Fruit fly (Drosophila melanogaster) whole organism, prepupa: ENCODE results near the gene CG9521.

ENCODE experiments used
- CG10631 ChIP-seq: fragments of 200-800 bp; sonication (Bioruptor generic); optimal IDR thresholded peaks from 2 replicates; lab custom pipeline; 2016; ENCODE audit warnings: missing biosample characterization, missing genetic modification characterization
- CG10669 ChIP-seq: fragments of 200-800 bp; sonication (Bioruptor generic); optimal IDR thresholded peaks from 3 replicates; lab custom pipeline; 2018; ENCODE audit warnings: missing biosample characterization, mild to moderate bottlenecking, missing genetic modification characterization, moderate library complexity
- CG11294 ChIP-seq: fragments of 200-800 bp; sonication (Bioruptor generic); IDR thresholded peaks from 2 replicates; pipeline ENCODE4 v1.3.6; 2022; ENCODE audit warnings: missing biosample characterization, missing genetic modification characterization
- CG11762 ChIP-seq: fragments of 200-800 bp; sonication (Bioruptor generic); optimal IDR thresholded peaks from 3 replicates; lab custom pipeline; 2016; ENCODE audit warnings: missing biosample characterization, missing genetic modification characterization; ENCODE audit not compliant: insufficient read depth
- CG11902 ChIP-seq: fragments of 200-800 bp; sonication (Bioruptor generic); optimal IDR thresholded peaks from 3 replicates; lab custom pipeline; 2016; ENCODE audit warnings: missing biosample characterization, missing genetic modification characterization
- CG1621 ChIP-seq: fragments of 200-800 bp; sonication (Bioruptor generic); optimal IDR thresholded peaks from 3 replicates; lab custom pipeline; 2018; ENCODE audit warnings: missing biosample characterization, mild to moderate bottlenecking, missing genetic modification characterization
- CG31627 ChIP-seq: fragments of 200-800 bp; sonication (Bioruptor generic); optimal IDR thresholded peaks from 3 replicates; lab custom pipeline; 2016; ENCODE audit warnings: missing biosample characterization, missing genetic modification characterization
- CG32006 ChIP-seq: fragments of 200-800 bp; sonication (Bioruptor generic); optimal IDR thresholded peaks from 3 replicates; lab custom pipeline; 2017; ENCODE audit warnings: missing biosample characterization, mild to moderate bottlenecking, missing genetic modification characterization
- CG34406 ChIP-seq: fragments of 200-800 bp; sonication (Bioruptor generic); optimal IDR thresholded peaks from 3 replicates; lab custom pipeline; 2016; ENCODE audit warnings: missing biosample characterization, missing genetic modification characterization
- CG3919 ChIP-seq: fragments of 200-800 bp; sonication (Bioruptor generic); optimal IDR thresholded peaks from 3 replicates; lab custom pipeline; 2016; ENCODE audit warnings: missing biosample characterization, missing genetic modification characterization
- CG4318 ChIP-seq: fragments of 200-800 bp; sonication (Bioruptor generic); optimal IDR thresholded peaks from 3 replicates; lab custom pipeline; 2017; ENCODE audit warnings: missing biosample characterization, mild to moderate bottlenecking, missing genetic modification characterization
- CG6163 ChIP-seq: fragments of 200-800 bp; sonication (Bioruptor generic); IDR thresholded peaks from 3 replicates; pipeline ENCODE4 v1.3.6; 2022; ENCODE audit warnings: missing biosample characterization, missing genetic modification characterization
- CG6276 ChIP-seq: fragments of 200-800 bp; sonication (Bioruptor generic); optimal IDR thresholded peaks from 2 replicates; lab custom pipeline; 2017; ENCODE audit warnings: missing biosample characterization, mild to moderate bottlenecking, missing genetic modification characterization
- CG6854 ChIP-seq: fragments of 200-800 bp; sonication (Bioruptor generic); optimal IDR thresholded peaks from 2 replicates; lab custom pipeline; 2017; ENCODE audit warnings: missing biosample characterization, mild to moderate bottlenecking, missing genetic modification characterization
- CG8119 ChIP-seq: fragments of 200-800 bp; sonication (Bioruptor generic); IDR thresholded peaks from 3 replicates; pipeline ENCODE4 v1.3.6; 2022; ENCODE audit warnings: missing biosample characterization, missing genetic modification characterization
- CG8319 ChIP-seq: fragments of 200-800 bp; sonication (Bioruptor generic); optimal IDR thresholded peaks from 3 replicates; lab custom pipeline; 2016; ENCODE audit warnings: missing biosample characterization, missing genetic modification characterization
- CG9139 ChIP-seq: fragments of 200-800 bp; sonication (Bioruptor generic); optimal IDR thresholded peaks from 3 replicates; lab custom pipeline; 2017; ENCODE audit warnings: missing biosample characterization, mild to moderate bottlenecking, missing genetic modification characterization
- Eip75B ChIP-seq: fragments of 200-800 bp; sonication (Bioruptor generic); optimal IDR thresholded peaks from 3 replicates; lab custom pipeline; 2016; ENCODE audit warnings: missing biosample characterization, missing genetic modification characterization
- Eip78C ChIP-seq: fragments of 200-800 bp; sonication (Bioruptor generic); peaks from one replicate; lab custom pipeline; 2016; ENCODE audit warnings: missing biosample characterization, missing genetic modification characterization
- Eip93F ChIP-seq: fragments of 200-800 bp; sonication (Bioruptor generic); optimal IDR thresholded peaks from 2 replicates; lab custom pipeline; 2016; ENCODE audit warnings: missing biosample characterization, mild to moderate bottlenecking, missing genetic modification characterization
- Ets21C ChIP-seq: fragments of 200-800 bp; sonication (Bioruptor generic); optimal IDR thresholded peaks from 3 replicates; lab custom pipeline; 2016; ENCODE audit warnings: missing biosample characterization, missing genetic modification characterization
- Ets96B ChIP-seq: fragments of 200-800 bp; optimal IDR thresholded peaks from 2 replicates; lab custom pipeline; 2019; ENCODE audit warnings: missing biosample characterization, mild to moderate bottlenecking, missing genetic modification characterization, moderate library complexity
- Gug ChIP-seq: fragments of 200-800 bp; sonication (Bioruptor generic); IDR thresholded peaks from 2 replicates; pipeline ENCODE4 v1.3.6; 2022; ENCODE audit warnings: missing biosample characterization, missing genetic modification characterization
- Hr38 ChIP-seq: sonication (Bioruptor generic); optimal IDR thresholded peaks from 2 replicates; lab custom pipeline; 2016; ENCODE audit warnings: missing biosample characterization, missing genetic modification characterization
- Hr39 ChIP-seq: fragments of 200-800 bp; sonication (Bioruptor generic); optimal IDR thresholded peaks from 2 replicates; lab custom pipeline; 2016; ENCODE audit warnings: missing biosample characterization, missing genetic modification characterization
- Hr4 ChIP-seq: fragments of 200-800 bp; sonication (Bioruptor generic); optimal IDR thresholded peaks from 3 replicates; lab custom pipeline; 2016; ENCODE audit warnings: missing biosample characterization, missing genetic modification characterization
- Lpt ChIP-seq: fragments of 200-800 bp; sonication (Bioruptor generic); optimal IDR thresholded peaks from 3 replicates; lab custom pipeline; 2016; ENCODE audit warnings: missing biosample characterization, missing genetic modification characterization
- Met ChIP-seq: fragments of 200-800 bp; sonication (Bioruptor generic); optimal IDR thresholded peaks from 3 replicates; lab custom pipeline; 2016; ENCODE audit warnings: missing biosample characterization, missing genetic modification characterization
- Smox ChIP-seq: fragments of 200-800 bp; sonication (Bioruptor generic); optimal IDR thresholded peaks from 3 replicates; lab custom pipeline; 2016; ENCODE audit warnings: missing biosample characterization, missing genetic modification characterization
- Sox102F ChIP-seq: fragments of 200-800 bp; sonication (Bioruptor generic); optimal IDR thresholded peaks from 2 replicates; lab custom pipeline; 2016; ENCODE audit warnings: missing biosample characterization, mild to moderate bottlenecking, missing genetic modification characterization
- Sox14 ChIP-seq: fragments of 200-800 bp; sonication (Bioruptor generic); optimal IDR thresholded peaks from 3 replicates; lab custom pipeline; 2016; ENCODE audit warnings: missing biosample characterization, missing genetic modification characterization
- Sox15 ChIP-seq: fragments of 200-800 bp; sonication (Bioruptor generic); optimal IDR thresholded peaks from 3 replicates; lab custom pipeline; 2016; ENCODE audit warnings: missing biosample characterization, missing genetic modification characterization
- achi ChIP-seq: fragments of 200-800 bp; sonication (Bioruptor generic); optimal IDR thresholded peaks from 3 replicates; lab custom pipeline; 2016; ENCODE audit warnings: missing biosample characterization, missing genetic modification characterization
- acj6 ChIP-seq: fragments of 200-800 bp; sonication (Bioruptor generic); optimal IDR thresholded peaks from 3 replicates; lab custom pipeline; 2016; ENCODE audit warnings: missing biosample characterization, missing genetic modification characterization
- cyc ChIP-seq: fragments of 200-800 bp; sonication (Bioruptor generic); optimal IDR thresholded peaks from 3 replicates; lab custom pipeline; 2016; ENCODE audit warnings: missing biosample characterization, missing genetic modification characterization
- dsx ChIP-seq: fragments of 200-800 bp; optimal IDR thresholded peaks from 3 replicates; lab custom pipeline; 2019; ENCODE audit warnings: missing biosample characterization, mild to moderate bottlenecking, missing genetic modification characterization, moderate library complexity; ENCODE audit not compliant: poor library complexity, severe bottlenecking
- eg ChIP-seq: fragments of 200-800 bp; sonication (Bioruptor generic); IDR thresholded peaks from 3 replicates; pipeline ENCODE4 v1.3.6; 2022; ENCODE audit warnings: missing biosample characterization, missing genetic modification characterization
- esn ChIP-seq: fragments of 200-800 bp; sonication (Bioruptor generic); optimal IDR thresholded peaks from 2 replicates; lab custom pipeline; 2016; ENCODE audit warnings: missing biosample characterization, mild to moderate bottlenecking, missing genetic modification characterization, moderate library complexity
- fd59A ChIP-seq: fragments of 200-800 bp; sonication (Bioruptor generic); optimal IDR thresholded peaks from 2 replicates; lab custom pipeline; 2017; ENCODE audit warnings: missing biosample characterization, mild to moderate bottlenecking, missing genetic modification characterization, missing genetic modification reagents
- fd85E ChIP-seq: fragments of 200-800 bp; sonication (Bioruptor generic); optimal IDR thresholded peaks from 3 replicates; lab custom pipeline; 2016; ENCODE audit warnings: missing biosample characterization, missing genetic modification characterization
- fkh ChIP-seq: fragments of 200-800 bp; sonication (Bioruptor generic); optimal IDR thresholded peaks from 3 replicates; lab custom pipeline; 2017; ENCODE audit warnings: missing biosample characterization, mild to moderate bottlenecking, missing genetic modification characterization, moderate library complexity
- net ChIP-seq: fragments of 200-800 bp; sonication (Bioruptor generic); optimal IDR thresholded peaks from 3 replicates; lab custom pipeline; 2016; ENCODE audit warnings: missing biosample characterization, missing genetic modification characterization
- pdm3 ChIP-seq: fragments of 200-800 bp; sonication (Bioruptor generic); optimal IDR thresholded peaks from 3 replicates; lab custom pipeline; 2016; ENCODE audit warnings: missing biosample characterization, missing genetic modification characterization
- salr ChIP-seq, 2 experiments: fragments of 200-800 bp; sonication (Bioruptor generic); optimal IDR thresholded peaks; 3 replicates each; lab custom pipeline; 2016 to 2018; ENCODE audit warnings: missing biosample characterization in 2 of 2, missing genetic modification characterization in 2 of 2, mild to moderate bottlenecking in 1 of 2
- ss ChIP-seq, 2 experiments: fragments of 200-800 bp; sonication (Bioruptor generic); optimal IDR thresholded peaks; 2 replicates in 1 of 2; 3 replicates in 1 of 2; lab custom pipeline; 2017 to 2018; ENCODE audit warnings: mild to moderate bottlenecking in 2 of 2, missing biosample characterization in 2 of 2, missing genetic modification characterization in 2 of 2, moderate library complexity in 1 of 2
- svp ChIP-seq: fragments of 200-800 bp; sonication (Bioruptor generic); peaks from one replicate; lab custom pipeline; 2016; ENCODE audit warnings: missing biosample characterization, missing genetic modification characterization
- topi ChIP-seq: fragments of 200-800 bp; sonication (Bioruptor generic); optimal IDR thresholded peaks from 3 replicates; lab custom pipeline; 2016; ENCODE audit warnings: missing biosample characterization, missing genetic modification characterization
- vri ChIP-seq: fragments of 200-800 bp; sonication (Bioruptor generic); optimal IDR thresholded peaks from 3 replicates; lab custom pipeline; 2016; ENCODE audit warnings: missing biosample characterization, mild to moderate bottlenecking, missing genetic modification characterization

The CG9521 gene

dm6 chrX:14848755-14849354 lies 4.2 kb downstream of the CG9521 start, which contains the start of gene CG9522 (continued):
- TF ChIP-seq CG31627 (GFP tag; lab: Kevin White, UChicago) (peak; percentile 67), CG10631 (peak; percentile 90), Hr39 (GFP tag; lab: Kevin White, UChicago) (peak; percentile 65), CG11902 (peak; percentile 49), CG6163 (peak; percentile 95), Met (GFP tag; lab: Kevin White, UChicago) (peak; percentile 85), acj6 (peak; percentile 89), Ets96B (tag; lab: Kevin White, UChicago) (peak; percentile 85), Sox15 (GFP tag; lab: Kevin White, UChicago) (peak; percentile 61), CG11294 (peak; percentile 66), net (peak; percentile 82), eg (peak; percentile 82), Eip75B (GFP tag; lab: Kevin White, UChicago) (peak; percentile 90), cyc (peak; percentile 76), Ets21C (peak; percentile 53), fkh (no peak), fd85E (GFP tag; lab: Kevin White, UChicago) (peak; percentile 11), CG10669 (peak; percentile 78), CG11762 (peak; percentile 85), Eip78C (GFP tag; lab: Kevin White, UChicago) (peak; percentile 98), ss (GFP tag; optimal IDR thresholded peaks at IDR 0.05; lab: Kevin White, UChicago) (peak; percentile 85), Sox102F (GFP tag; lab: Kevin White, UChicago) (peak; percentile 79), fd59A (GFP tag; lab: Kevin White, UChicago) (peak; percentile 76), CG6276 (GFP tag; lab: Kevin White, UChicago) (peak; percentile 89), CG9139 (GFP tag; lab: Kevin White, UChicago) (peak; percentile 82), Eip93F (no peak), topi (peak; percentile 85), vri (GFP tag; lab: Kevin White, UChicago) (peak; percentile 58), Hr4 (GFP tag; lab: Kevin White, UChicago) (peak; percentile 85), pdm3 (peak; percentile 86), CG8319 (peak; percentile 76)

- TF ChIP-seq eg (no peak), CG6163 (no peak), Hr38 (GFP tag; lab: Kevin White, UChicago) (no peak), svp (peak; percentile 56), CG10631 (no peak), CG6854 (GFP tag; lab: Kevin White, UChicago) (no peak), Gug (GFP tag; lab: Robert Waterston, UW) (no peak), CG4318 (GFP tag; lab: Kevin White, UChicago) (no peak), pdm3 (no peak), Hr4 (GFP tag; lab: Kevin White, UChicago) (no peak), Sox14 (GFP tag; lab: Kevin White, UChicago) (no peak), achi (GFP tag; lab: Kevin White, UChicago) (no peak), Eip78C (GFP tag; lab: Kevin White, UChicago) (peak; percentile 52), Met (GFP tag; lab: Kevin White, UChicago) (no peak), dsx (GFP tag; lab: Kevin White, UChicago) (no peak), esn (peak; percentile 18), CG31627 (GFP tag; lab: Kevin White, UChicago) (no peak), Lpt (GFP tag; lab: Kevin White, UChicago) (no peak), fd85E (GFP tag; lab: Kevin White, UChicago) (no peak), ss (GFP tag; optimal IDR thresholded peaks at IDR 0.05; lab: Kevin White, UChicago) (no peak), CG10669 (no peak), CG11762 (no peak), Sox102F (GFP tag; lab: Kevin White, UChicago) (peak; percentile 22), CG32006 (GFP tag; lab: Kevin White, UChicago) (no peak), CG8319 (no peak), CG3919 (GFP tag; lab: Kevin White, UChicago) (no peak), Hr39 (GFP tag; lab: Kevin White, UChicago) (no peak), CG34406 (GFP tag; lab: Kevin White, UChicago) (peak; percentile 20), acj6 (no peak), Smox (GFP tag; lab: Kevin White, UChicago) (no peak), salr (GFP tag; optimal IDR thresholded peaks at IDR 0.05; lab: Kevin White, UChicago) (no peak), CG1621 (tag; lab: Kevin White, UChicago) (no peak), Eip75B (GFP tag; lab: Kevin White, UChicago) (peak; percentile 29), CG8119 (GFP tag; lab: Robert Waterston, UW) (no peak), CG11902 (no peak), fd59A (GFP tag; lab: Kevin White, UChicago) (no peak), topi (peak; percentile 11)
Measured at dm6 chrX:14846116-14846614, 6.9 kb downstream of the CG9521 start.
